Worm (Caenorhabditis elegans) whole organism, late embryonic: ENCODE data around the gene R148.3.

Source experiments
- ets-4 ChIP-seq: sonication (generic microtip); optimal IDR thresholded peaks from 2 replicates; lab custom pipeline; 2016; ENCODE audit warnings: missing genetic modification characterization, missing compliant biosample characterization
- odd-2 ChIP-seq: sonication (generic microtip); optimal IDR thresholded peaks from 2 replicates; lab custom pipeline; 2017; ENCODE audit warnings: antibody characterized with exemption, mild to moderate bottlenecking, missing genetic modification characterization, missing compliant biosample characterization

DNA sequence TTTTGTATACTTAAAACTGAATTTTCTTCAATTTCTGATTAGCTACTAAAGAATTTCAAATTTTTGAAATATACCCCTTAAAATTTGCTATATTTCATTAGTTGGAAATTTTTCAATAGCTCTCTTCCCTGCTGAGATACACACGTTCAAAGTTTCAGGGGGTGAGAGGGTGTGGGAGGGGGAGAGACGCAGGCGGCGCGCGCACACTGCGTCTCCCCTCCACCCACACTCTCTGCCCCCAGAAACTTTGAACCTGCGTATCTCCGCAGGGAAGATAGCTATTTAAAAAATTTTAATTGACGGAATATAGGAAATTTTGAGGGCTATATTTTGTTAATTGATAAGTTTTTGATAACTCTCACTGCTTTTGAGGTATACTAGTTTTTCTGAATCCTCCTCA, 47.6 kb downstream of the R148.3 start:
- TF ChIP-seq ets-4 (tag; lab: Kevin White, UChicago): no peak
- no peak for TF ChIP-seq odd-2 (tag; lab: Kevin White, UChicago)
